Worm (Caenorhabditis elegans) whole organism, L4 larva: ENCODE results near the gene ZK1128.1.

Experiments
- D1046.2 ChIP-seq: fragments of 200-800 bp; sonication (Bioruptor generic); IDR thresholded peaks from 2 replicates; pipeline ENCODE4 v1.3.6; 2022; ENCODE audit warnings: missing genetic modification characterization, missing compliant biosample characterization
- F26F4.8 ChIP-seq: fragments of 200-800 bp; sonication (Bioruptor generic); conservative IDR thresholded peaks from 2 replicates; pipeline ENCODE4 v1.3.6; 2022; ENCODE audit warnings: missing genetic modification characterization, missing compliant biosample characterization
- F37D6.2 ChIP-seq: sonication (generic microtip); optimal IDR thresholded peaks from 2 replicates; lab custom pipeline; 2016; ENCODE audit warnings: mild to moderate bottlenecking, missing genetic modification characterization, missing compliant biosample characterization
- R02D3.7 ChIP-seq: fragments of 150-350 bp; sonication (generic microtip); optimal IDR thresholded peaks from 3 replicates; lab custom pipeline; 2014; ENCODE audit warnings: missing biosample characterization, missing genetic modification characterization
- T20F7.1 ChIP-seq: fragments of 200-800 bp; sonication (Bioruptor generic); optimal IDR thresholded peaks from 2 replicates; lab custom pipeline; 2018; ENCODE audit warnings: mild to moderate bottlenecking, missing genetic modification characterization, missing compliant biosample characterization
- T26A8.4 ChIP-seq: fragments of 200-800 bp; sonication (Bioruptor generic); IDR thresholded peaks from 2 replicates; pipeline ENCODE4 v1.3.6; 2022; ENCODE audit warnings: missing genetic modification characterization, missing compliant biosample characterization
- aha-1 ChIP-seq: fragments of 150-350 bp; peaks from one replicate; lab custom pipeline; 2014; ENCODE audit warnings: missing biosample characterization, missing genetic modification characterization
- arid-1 ChIP-seq: fragments of 200-800 bp; sonication (Bioruptor generic); conservative IDR thresholded peaks from 2 replicates; pipeline ENCODE4 v1.3.6; 2022; ENCODE audit warnings: missing genetic modification reagents, missing genetic modification characterization, missing compliant biosample characterization
- ceh-20 ChIP-seq: fragments of 200-800 bp; sonication (Bioruptor generic); IDR thresholded peaks from 2 replicates; pipeline ENCODE4 v1.3.6; 2022; ENCODE audit warnings: missing genetic modification reagents, missing genetic modification characterization, missing compliant biosample characterization
- ctbp-1 ChIP-seq: fragments of 200-800 bp; sonication (Bioruptor generic); IDR thresholded peaks from 2 replicates; pipeline ENCODE4 v1.3.6; 2022; ENCODE audit warnings: missing genetic modification reagents, missing genetic modification characterization, missing compliant biosample characterization
- daf-19 ChIP-seq: fragments of 200-800 bp; sonication (Bioruptor generic); conservative IDR thresholded peaks from 2 replicates; pipeline ENCODE4 v1.3.6; 2022; ENCODE audit warnings: missing genetic modification characterization, missing compliant biosample characterization
- dmd-8 ChIP-seq: fragments of 200-800 bp; sonication (Bioruptor generic); IDR thresholded peaks from 2 replicates; pipeline ENCODE4 v1.3.6; 2022; ENCODE audit warnings: missing genetic modification characterization, missing compliant biosample characterization
- dmd-9 ChIP-seq: fragments of 200-800 bp; sonication (Bioruptor generic); IDR thresholded peaks from 2 replicates; pipeline ENCODE4 v1.3.6; 2022; ENCODE audit warnings: missing genetic modification reagents, missing genetic modification characterization, missing compliant biosample characterization
- duxl-1 ChIP-seq: sonication (generic microtip); optimal IDR thresholded peaks from 2 replicates; lab custom pipeline; 2016; ENCODE audit warnings: mild to moderate bottlenecking, missing genetic modification characterization, moderate library complexity, missing compliant biosample characterization; ENCODE audit not compliant: poor library complexity
- egl-27 ChIP-seq: sonication (generic microtip); optimal IDR thresholded peaks from 3 replicates; lab custom pipeline; 2017; ENCODE audit warnings: missing biosample characterization, missing genetic modification reagents, missing genetic modification characterization
- fos-1 ChIP-seq: fragments of 150-350 bp; optimal IDR thresholded peaks from 2 replicates; lab custom pipeline; 2014; ENCODE audit warnings: missing biosample characterization, missing genetic modification characterization
- hif-1 ChIP-seq, 2 experiments: sonication (generic microtip); optimal IDR thresholded peaks; 2 replicates each; lab custom pipeline; 2016 to 2017; ENCODE audit warnings: missing compliant biosample characterization in 2 of 2, missing genetic modification characterization in 2 of 2, missing genetic modification reagents in 2 of 2, missing genotype in 2 of 2, mild to moderate bottlenecking in 1 of 2
- hlh-11 ChIP-seq: fragments of 200-800 bp; sonication (Bioruptor generic); optimal IDR thresholded peaks from 2 replicates; lab custom pipeline; 2018; ENCODE audit warnings: mild to moderate bottlenecking, missing genetic modification characterization, missing compliant biosample characterization
- hlh-30 ChIP-seq: sonication (generic microtip); optimal IDR thresholded peaks from 2 replicates; lab custom pipeline; 2017; ENCODE audit warnings: antibody characterized with exemption, mild to moderate bottlenecking, missing genetic modification characterization, missing compliant biosample characterization; ENCODE audit not compliant: insufficient read depth
- jun-1 ChIP-seq: fragments of 150-350 bp; optimal IDR thresholded peaks from 2 replicates; lab custom pipeline; 2014; ENCODE audit warnings: missing biosample characterization, missing genetic modification reagents, missing genetic modification characterization
- lim-7 ChIP-seq: fragments of 200-800 bp; sonication (Bioruptor generic); IDR thresholded peaks from 2 replicates; pipeline ENCODE4 v1.3.6; 2022; ENCODE audit warnings: missing genetic modification characterization, missing compliant biosample characterization
- lin-13 ChIP-seq: fragments of 150-350 bp; optimal IDR thresholded peaks from 2 replicates; lab custom pipeline; 2014; ENCODE audit warnings: missing biosample characterization, missing genetic modification reagents, missing genetic modification characterization
- lsy-2 ChIP-seq, 2 experiments: fragments of 150-350 bp in 1 of 2; sonication (generic microtip) in 1 of 2; optimal IDR thresholded peaks; 2 replicates each; lab custom pipeline; 2014 to 2017; ENCODE audit warnings: missing biosample characterization in 2 of 2, missing genetic modification characterization in 2 of 2
- madf-9 ChIP-seq: fragments of 200-800 bp; sonication (Bioruptor generic); conservative IDR thresholded peaks from 2 replicates; pipeline ENCODE4 v1.3.6; 2022; ENCODE audit warnings: missing genetic modification reagents, missing genetic modification characterization, missing compliant biosample characterization
- mdl-1 ChIP-seq, 2 experiments: fragments of 150-350 bp in 1 of 2; sonication (generic microtip) in 1 of 2; optimal IDR thresholded peaks; 2 replicates each; lab custom pipeline; 2014 to 2017; ENCODE audit warnings: missing biosample characterization in 2 of 2, missing genetic modification characterization in 2 of 2
- mes-2 ChIP-seq: sonication (generic microtip); optimal IDR thresholded peaks from 2 replicates; lab custom pipeline; 2016; ENCODE audit warnings: missing genotype, mild to moderate bottlenecking, missing genetic modification characterization, missing compliant biosample characterization; ENCODE audit not compliant: poor library complexity, severe bottlenecking
- mxl-3 ChIP-seq: fragments of 200-800 bp; sonication (Bioruptor generic); optimal IDR thresholded peaks from 2 replicates; lab custom pipeline; 2018; ENCODE audit warnings: mild to moderate bottlenecking, missing genetic modification characterization, missing compliant biosample characterization
- nhr-11 ChIP-seq: fragments of 150-350 bp; optimal IDR thresholded peaks from 2 replicates; lab custom pipeline; 2014; ENCODE audit warnings: missing biosample characterization, missing genetic modification characterization
- nhr-25 ChIP-seq: sonication (generic microtip); optimal IDR thresholded peaks from 2 replicates; lab custom pipeline; 2017; ENCODE audit warnings: missing genetic modification characterization, mild to moderate bottlenecking, missing compliant biosample characterization, antibody characterized with exemption, moderate library complexity, borderline replicate concordance; ENCODE audit not compliant: insufficient read depth
- nhr-28 ChIP-seq: fragments of 150-350 bp; optimal IDR thresholded peaks from 2 replicates; lab custom pipeline; 2014; ENCODE audit warnings: missing biosample characterization, missing genetic modification characterization
- nhr-48 ChIP-seq: sonication (generic microtip); optimal IDR thresholded peaks from 2 replicates; lab custom pipeline; 2016; ENCODE audit warnings: mild to moderate bottlenecking, missing genetic modification characterization, missing compliant biosample characterization
- nhr-76 ChIP-seq: fragments of 150-350 bp; optimal IDR thresholded peaks from 2 replicates; lab custom pipeline; 2014; ENCODE audit warnings: missing biosample characterization, missing genetic modification characterization
- nhr-77 ChIP-seq: fragments of 150-350 bp; optimal IDR thresholded peaks from 2 replicates; lab custom pipeline; 2014; ENCODE audit warnings: missing biosample characterization, missing genetic modification characterization
- saeg-2 ChIP-seq: fragments of 200-800 bp; sonication (Bioruptor generic); IDR thresholded peaks from 2 replicates; pipeline ENCODE4 v1.3.6; 2022; ENCODE audit warnings: missing genetic modification reagents, missing genetic modification characterization, missing compliant biosample characterization
- skn-1 ChIP-seq: fragments of 150-350 bp; optimal IDR thresholded peaks from 2 replicates; lab custom pipeline; 2014; ENCODE audit warnings: missing biosample characterization, missing genetic modification characterization
- snpc-1.2 ChIP-seq: fragments of 200-800 bp; sonication (Bioruptor generic); IDR thresholded peaks from 2 replicates; pipeline ENCODE4 v1.3.6; 2022; ENCODE audit warnings: missing genetic modification reagents, missing genetic modification characterization, missing compliant biosample characterization
- spr-3 ChIP-seq: fragments of 200-800 bp; sonication (Bioruptor generic); optimal IDR thresholded peaks from 2 replicates; lab custom pipeline; 2018; ENCODE audit warnings: mild to moderate bottlenecking, missing genetic modification characterization, missing compliant biosample characterization
- unc-62 ChIP-seq, 3 experiments: fragments of 150-350 bp in 1 of 3; sonication (generic microtip); optimal IDR thresholded peaks in 2 of 3; peaks in 1 of 3; 1 replicate in 1 of 3; 2 replicates in 2 of 3; lab custom pipeline; 2014 to 2017; ENCODE audit warnings: missing biosample characterization in 3 of 3, missing genetic modification characterization in 3 of 3, missing genetic modification reagents in 3 of 3, missing genotype in 1 of 3
- zag-1 ChIP-seq: fragments of 150-350 bp; optimal IDR thresholded peaks from 2 replicates; lab custom pipeline; 2014; ENCODE audit warnings: missing biosample characterization, missing genetic modification characterization
- zfp-3 ChIP-seq: fragments of 200-800 bp; sonication (Bioruptor generic); conservative IDR thresholded peaks from 2 replicates; pipeline ENCODE4 v1.3.6; 2022; ENCODE audit warnings: missing genetic modification reagents, missing genetic modification characterization, missing compliant biosample characterization
- zip-11 ChIP-seq: fragments of 200-800 bp; sonication (Bioruptor generic); IDR thresholded peaks from 2 replicates; pipeline ENCODE4 v1.3.6; 2022; ENCODE audit warnings: missing genetic modification characterization, missing compliant biosample characterization
- ztf-11 ChIP-seq: fragments of 150-350 bp; optimal IDR thresholded peaks from 2 replicates; lab custom pipeline; 2014; ENCODE audit warnings: missing biosample characterization, missing genetic modification characterization

ZK1128.1 gene

DNA sequence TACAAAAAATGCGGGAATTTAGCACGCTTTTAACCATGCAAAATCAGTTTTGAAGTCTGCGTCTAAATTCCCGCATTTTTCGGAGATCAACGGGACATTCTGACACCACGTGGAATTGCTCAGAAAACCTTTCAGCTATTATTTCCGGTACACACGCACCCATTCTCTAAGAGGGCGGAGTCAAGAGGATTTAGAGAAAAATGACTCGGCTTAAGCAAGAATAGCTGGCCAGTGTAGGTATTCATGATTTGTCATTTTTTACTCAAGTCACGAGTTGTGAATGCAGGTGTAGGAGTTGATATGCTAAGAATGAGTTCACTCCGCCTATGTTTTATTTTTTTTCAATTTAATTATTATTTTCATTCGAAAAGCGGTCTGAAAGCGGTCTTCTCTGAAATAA, 36.1 kb upstream of the ZK1128.1 start:
- TF ChIP-seq aha-1 (tag; lab: Kevin White, UChicago): peak; percentile 98
- peak; percentile 31 for TF ChIP-seq mxl-3 (GFP tag; lab: Kevin White, UChicago)
- peak; percentile 75 for TF ChIP-seq nhr-48 (tag; lab: Kevin White, UChicago)
- no peak for TF ChIP-seq lim-7 (GFP tag; lab: Robert Waterston, UW)
- TF ChIP-seq ceh-20 (GFP tag; lab: Robert Waterston, UW): 0 out of 2 replicates have a peak, but pooled peaks have one; percentile 26
- TF ChIP-seq mdl-1 (tag; optimal IDR thresholded peaks at IDR 0.05; lab: Kevin White, UChicago): no peak
- TF ChIP-seq hlh-30: peak; percentile 36
- TF ChIP-seq lsy-2 (tag; optimal IDR thresholded peaks at IDR 0.05; lab: Kevin White, UChicago): peak in 1 of 2 experiments; percentile 21

- no peak for TF ChIP-seq zag-1 (tag; lab: Kevin White, UChicago)
- TF ChIP-seq nhr-25 (tag; lab: Kevin White, UChicago): no peak
- peak; percentile 94 for TF ChIP-seq aha-1 (tag; lab: Kevin White, UChicago)
These were observed 35.4 kb upstream of the ZK1128.1 start for ce11 chrIII:10149910-10150309.

ce11 chrIII:10146701-10147100, 32.1 kb upstream of the ZK1128.1 start, which contains the start of gene K08E5.1:
Gene K08E5.1 (minus strand): TSS chrIII:10146801.
- TF ChIP-seq mes-2 (tag; lab: Kevin White, UChicago): no peak
- TF ChIP-seq D1046.2 (GFP tag; lab: Robert Waterston, UW): no peak
- no peak for TF ChIP-seq fos-1 (tag; lab: Kevin White, UChicago)

ce11 chrIII:10140732-10141131, 26.2 kb upstream of the ZK1128.1 start, which contains the start of gene K08E5.6:
Gene K08E5.6 (plus strand): TSS chrIII:10141032.
- TF ChIP-seq duxl-1 (tag; lab: Kevin White, UChicago): no peak
- TF ChIP-seq T20F7.1 (GFP tag; lab: Kevin White, UChicago): no peak
- TF ChIP-seq nhr-76: no peak
- TF ChIP-seq lin-13: no peak
- TF ChIP-seq daf-19 (GFP tag; lab: Robert Waterston, UW): no peak
- no peak for TF ChIP-seq nhr-77
- TF ChIP-seq arid-1 (GFP tag; lab: Robert Waterston, UW): no peak
- no peak for TF ChIP-seq mdl-1 (tag; optimal IDR thresholded peaks at IDR 0.05; lab: Kevin White, UChicago)
- TF ChIP-seq mes-2 (tag; lab: Kevin White, UChicago): no peak
- no peak for TF ChIP-seq zip-11 (GFP tag; lab: Robert Waterston, UW)
- no peak for TF ChIP-seq F37D6.2
- TF ChIP-seq spr-3 (GFP tag; lab: Kevin White, UChicago): no peak
- no peak for TF ChIP-seq dmd-9 (GFP tag; lab: Robert Waterston, UW)

ce11 chrIII:10136778-10137177, 22.2 kb upstream of the ZK1128.1 start, which contains the start of gene ZK1128.7:
Gene ZK1128.7 (plus strand): TSS chrIII:10137006.
- TF ChIP-seq zip-11 (GFP tag; lab: Robert Waterston, UW): no peak
- no peak for TF ChIP-seq R02D3.7 (tag; lab: Kevin White, UChicago)
- no peak for TF ChIP-seq dmd-8
- TF ChIP-seq F26F4.8 (GFP tag; lab: Robert Waterston, UW): no peak
- peak in 1 of 2 experiments; percentile 39 for TF ChIP-seq unc-62 (GFP tag; optimal IDR thresholded peaks at IDR 0.05 in 1 of 2; lab: Kevin White, UChicago)
- TF ChIP-seq unc-62 (tag; optimal IDR thresholded peaks at IDR 0.05; lab: Kevin White, UChicago): no peak
- TF ChIP-seq mdl-1 (tag; optimal IDR thresholded peaks at IDR 0.05; lab: Kevin White, UChicago): no peak
- TF ChIP-seq saeg-2 (GFP tag; lab: Robert Waterston, UW): no peak
- TF ChIP-seq nhr-11: no peak
- no peak for TF ChIP-seq ztf-11 (tag; lab: Kevin White, UChicago)
- no peak for TF ChIP-seq nhr-28 (tag; lab: Kevin White, UChicago)
- TF ChIP-seq skn-1 (tag; lab: Kevin White, UChicago): no peak
- TF ChIP-seq T20F7.1 (GFP tag; lab: Kevin White, UChicago): no peak
- no peak for TF ChIP-seq snpc-1.2 (GFP tag; lab: Robert Waterston, UW)
- TF ChIP-seq hif-1 (tag; optimal IDR thresholded peaks at IDR 0.05; lab: Kevin White, UChicago): peak in 1 of 2 experiments; percentile 27
- TF ChIP-seq dmd-9 (GFP tag; lab: Robert Waterston, UW): no peak
- no peak for TF ChIP-seq zfp-3 (GFP tag; lab: Robert Waterston, UW)
- TF ChIP-seq nhr-48 (tag; lab: Kevin White, UChicago): no peak
- no peak for TF ChIP-seq ctbp-1 (GFP tag; lab: Robert Waterston, UW)
- TF ChIP-seq arid-1 (GFP tag; lab: Robert Waterston, UW): no peak
- no peak for TF ChIP-seq hlh-11 (tag; lab: Kevin White, UChicago)
- no peak for TF ChIP-seq jun-1 (tag; lab: Kevin White, UChicago)
- no peak for TF ChIP-seq madf-9 (GFP tag; lab: Robert Waterston, UW)
- no peak for TF ChIP-seq T26A8.4
- no peak for TF ChIP-seq egl-27 (tag; lab: Kevin White, UChicago)
- TF ChIP-seq nhr-25 (tag; lab: Kevin White, UChicago): no peak
